Worm (Caenorhabditis elegans) whole organism, early embryonic: ENCODE data around the gene B0395.3.

Source experiments
- F13C5.2 ChIP-seq: sonication (generic microtip); optimal IDR thresholded peaks from 2 replicates; lab custom pipeline; 2017; ENCODE audit warnings: mild to moderate bottlenecking, missing genetic modification characterization, inconsistent platforms, missing compliant biosample characterization
- ama-1 ChIP-seq: fragments of 150-350 bp; optimal IDR thresholded peaks from 2 replicates; lab custom pipeline; 2014
- ceh-36 ChIP-seq: sonication (generic microtip); optimal IDR thresholded peaks from 2 replicates; lab custom pipeline; 2016; ENCODE audit warnings: missing genetic modification characterization, inconsistent platforms, missing compliant biosample characterization
- ets-7 ChIP-seq: sonication (generic microtip); optimal IDR thresholded peaks from 2 replicates; lab custom pipeline; 2016; ENCODE audit warnings: missing genotype, missing genetic modification characterization, missing compliant biosample characterization
- flt-1 ChIP-seq: fragments of 200-800 bp; sonication (Bioruptor generic); IDR thresholded peaks from 2 replicates; pipeline ENCODE4 v1.3.6; 2022; ENCODE audit warnings: missing genetic modification characterization, missing compliant biosample characterization
- hmg-4 ChIP-seq: fragments of 200-800 bp; sonication (Bioruptor generic); optimal IDR thresholded peaks from 2 replicates; lab custom pipeline; 2018; ENCODE audit warnings: mild to moderate bottlenecking, missing genetic modification characterization, missing compliant biosample characterization
- pes-1 ChIP-seq: fragments of 200-800 bp; sonication (Bioruptor generic); IDR thresholded peaks from 2 replicates; pipeline ENCODE4 v1.3.6; 2022; ENCODE audit warnings: missing genetic modification reagents, missing genetic modification characterization, missing compliant biosample characterization
- scrt-1 ChIP-seq: fragments of 200-800 bp; sonication (Bioruptor generic); IDR thresholded peaks from 2 replicates; pipeline ENCODE4 v1.3.6; 2022; ENCODE audit warnings: missing genetic modification characterization, missing compliant biosample characterization
- sea-1 ChIP-seq: fragments of 200-800 bp; sonication (Bioruptor generic); conservative IDR thresholded peaks from 2 replicates; pipeline ENCODE4 v1.3.6; 2022; ENCODE audit warnings: missing genetic modification characterization, missing compliant biosample characterization
- tbx-37 ChIP-seq: fragments of 200-800 bp; sonication (Bioruptor generic); conservative IDR thresholded peaks from 2 replicates; pipeline ENCODE4 v1.3.6; 2022; ENCODE audit warnings: missing genetic modification reagents, missing genetic modification characterization, missing compliant biosample characterization
- tra-4 ChIP-seq: sonication (generic microtip); optimal IDR thresholded peaks from 2 replicates; lab custom pipeline; 2017; ENCODE audit warnings: missing genetic modification characterization, missing compliant biosample characterization

DNA sequence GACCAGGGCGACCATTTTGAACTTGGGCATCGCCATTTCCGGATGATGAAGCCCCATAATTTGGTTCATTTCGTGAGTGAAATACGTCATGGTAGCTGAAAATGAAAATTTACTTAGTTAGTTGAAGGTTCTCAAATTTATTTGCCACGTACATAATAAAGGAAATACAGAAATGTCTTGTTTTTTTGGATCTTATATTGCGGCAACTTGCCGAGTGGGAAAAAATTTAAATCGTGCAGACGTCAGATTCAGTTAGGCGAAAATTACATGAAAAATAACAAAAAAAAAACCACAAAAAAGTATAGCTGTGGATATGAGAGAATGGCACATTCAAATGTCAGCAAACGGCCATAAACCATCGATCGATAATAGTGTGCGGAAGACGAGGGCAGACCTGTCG lies 18.8 kb upstream of the B0395.3 start, which contains the start of gene T27A8.2:
- TF ChIP-seq ama-1 (lab: Kevin White, UChicago) (no peak), F13C5.2 (tag; lab: Kevin White, UChicago) (no peak), tra-4 (no peak), ceh-36 (tag; lab: Kevin White, UChicago) (no peak), sea-1 (GFP tag; lab: Robert Waterston, UW) (no peak), hmg-4 (GFP tag; lab: Kevin White, UChicago) (no peak), pes-1 (no peak), flt-1 (GFP tag; lab: Robert Waterston, UW) (no peak), ets-7 (tag; lab: Kevin White, UChicago) (no peak), tbx-37 (GFP tag; lab: Robert Waterston, UW) (no peak), scrt-1 (GFP tag; lab: Robert Waterston, UW) (no peak)
